Fruit fly (Drosophila melanogaster) whole organism, embryonic: ENCODE results near the gene CG13385.

Experiments
- Aef1 ChIP-seq: fragments of 200-800 bp; sonication (Bioruptor generic); IDR thresholded peaks from 3 replicates; pipeline ENCODE4 v1.3.6; 2022; ENCODE audit warnings: missing biosample characterization, missing genetic modification characterization
- Antp ChIP-seq: fragments of 200-800 bp; sonication (Bioruptor generic); optimal IDR thresholded peaks from 3 replicates; lab custom pipeline; 2016; ENCODE audit warnings: missing biosample characterization, missing genetic modification characterization
- Atf6 ChIP-seq: fragments of 200-800 bp; sonication (Bioruptor generic); IDR thresholded peaks from 2 replicates; pipeline ENCODE4 v1.3.6; 2022; ENCODE audit warnings: missing biosample characterization, missing genetic modification characterization
- Bdp1 ChIP-seq: fragments of 200-800 bp; sonication (Bioruptor generic); optimal IDR thresholded peaks from 3 replicates; lab custom pipeline; 2016; ENCODE audit warnings: missing biosample characterization, missing genetic modification characterization
- Blimp-1 ChIP-seq: fragments of 200-800 bp; sonication (Bioruptor generic); optimal IDR thresholded peaks from 3 replicates; lab custom pipeline; 2018; ENCODE audit warnings: missing biosample characterization, missing genetic modification characterization, mild to moderate bottlenecking, moderate library complexity, missing genetic modification reagents
- Bteb2 ChIP-seq: fragments of 200-800 bp; sonication (Bioruptor generic); optimal IDR thresholded peaks from 2 replicates; lab custom pipeline; 2016; ENCODE audit warnings: missing biosample characterization, missing genetic modification characterization
- C15 ChIP-seq: fragments of 200-800 bp; sonication (Bioruptor generic); IDR thresholded peaks from 3 replicates; pipeline ENCODE4 v1.3.6; 2022; ENCODE audit warnings: missing biosample characterization, missing genetic modification characterization
- CG12219 ChIP-seq: fragments of 200-800 bp; sonication (Bioruptor generic); optimal IDR thresholded peaks from 3 replicates; lab custom pipeline; 2018; ENCODE audit warnings: missing biosample characterization, mild to moderate bottlenecking, missing genetic modification characterization
- CG14860 ChIP-seq: fragments of 200-800 bp; sonication (Bioruptor generic); IDR thresholded peaks from 3 replicates; pipeline ENCODE4 v1.3.6; 2022; ENCODE audit warnings: missing biosample characterization, missing genetic modification characterization; ENCODE audit not compliant: partially characterized antibody
- CG14965 ChIP-seq: fragments of 200-800 bp; sonication (Bioruptor generic); optimal IDR thresholded peaks from 2 replicates; lab custom pipeline; 2016; ENCODE audit warnings: missing biosample characterization, missing genetic modification characterization, borderline replicate concordance
- CG18764 ChIP-seq: fragments of 200-800 bp; sonication (Bioruptor generic); optimal IDR thresholded peaks from 3 replicates; lab custom pipeline; 2016; ENCODE audit warnings: missing biosample characterization, missing genetic modification characterization
- CG34422 ChIP-seq: fragments of 200-800 bp; sonication (Bioruptor generic); IDR thresholded peaks from 3 replicates; pipeline ENCODE4 v1.3.6; 2022; ENCODE audit warnings: missing biosample characterization, missing genetic modification characterization
- CG3838 ChIP-seq: fragments of 200-800 bp; sonication (Bioruptor generic); optimal IDR thresholded peaks from 3 replicates; lab custom pipeline; 2016; ENCODE audit warnings: missing biosample characterization, missing genetic modification characterization
- CG6689 ChIP-seq: fragments of 200-800 bp; sonication (Bioruptor generic); IDR thresholded peaks from 2 replicates; pipeline ENCODE4 v1.3.6; 2022; ENCODE audit warnings: missing biosample characterization, missing genetic modification characterization
- CG6791 ChIP-seq: fragments of 200-800 bp; sonication (Bioruptor generic); IDR thresholded peaks from 3 replicates; pipeline ENCODE4 v1.3.6; 2022; ENCODE audit warnings: missing biosample characterization, missing genetic modification characterization; ENCODE audit not compliant: partially characterized antibody
- CG7963 ChIP-seq: fragments of 200-800 bp; sonication (Bioruptor generic); IDR thresholded peaks from 3 replicates; pipeline ENCODE4 v1.3.6; 2022; ENCODE audit warnings: missing biosample characterization, missing genetic modification characterization; ENCODE audit not compliant: partially characterized antibody
- CG8359 ChIP-seq: fragments of 200-800 bp; sonication (Bioruptor generic); optimal IDR thresholded peaks from 2 replicates; lab custom pipeline; 2017; ENCODE audit warnings: missing biosample characterization, mild to moderate bottlenecking, missing genetic modification characterization, borderline replicate concordance
- CkIIα-i1 ChIP-seq: fragments of 200-800 bp; sonication (Bioruptor generic); IDR thresholded peaks from 2 replicates; pipeline ENCODE4 v1.3.6; 2022; ENCODE audit warnings: missing biosample characterization, missing genetic modification characterization
- D19B ChIP-seq: fragments of 200-800 bp; sonication (Bioruptor generic); optimal IDR thresholded peaks from 2 replicates; lab custom pipeline; 2017; ENCODE audit warnings: missing biosample characterization, mild to moderate bottlenecking, missing genetic modification characterization
- Dip3 ChIP-seq: fragments of 200-800 bp; sonication (Bioruptor generic); optimal IDR thresholded peaks from 3 replicates; lab custom pipeline; 2016; ENCODE audit warnings: missing biosample characterization, missing genetic modification characterization
- Dref ChIP-seq: fragments of 200-800 bp; sonication (Bioruptor generic); IDR thresholded peaks from 2 replicates; pipeline ENCODE4 v1.3.6; 2022; ENCODE audit warnings: missing biosample characterization, missing genetic modification characterization
- ERR ChIP-seq: fragments of 200-800 bp; sonication (Bioruptor generic); optimal IDR thresholded peaks from 2 replicates; lab custom pipeline; 2016; ENCODE audit warnings: missing biosample characterization, missing genetic modification characterization
- H2.0 ChIP-seq: fragments of 200-800 bp; sonication (Bioruptor generic); IDR thresholded peaks from 2 replicates; pipeline ENCODE4 v1.3.6; 2022; ENCODE audit warnings: missing biosample characterization, missing genetic modification characterization
- HLH3B ChIP-seq: fragments of 200-800 bp; sonication (Bioruptor generic); IDR thresholded peaks from 2 replicates; pipeline ENCODE4 v1.3.6; 2022; ENCODE audit warnings: missing biosample characterization, missing genetic modification characterization
- HLH4C ChIP-seq: fragments of 200-800 bp; sonication (Bioruptor generic); IDR thresholded peaks from 3 replicates; pipeline ENCODE4 v1.3.6; 2022; ENCODE audit warnings: missing biosample characterization, missing genetic modification characterization; ENCODE audit not compliant: partially characterized antibody
- HLHmδ ChIP-seq: fragments of 200-800 bp; sonication (Bioruptor generic); optimal IDR thresholded peaks from 2 replicates; lab custom pipeline; 2018; ENCODE audit warnings: missing biosample characterization, mild to moderate bottlenecking, missing genetic modification characterization, moderate library complexity
- Lhr ChIP-seq: fragments of 200-800 bp; sonication (Bioruptor generic); optimal IDR thresholded peaks from 3 replicates; lab custom pipeline; 2017; ENCODE audit warnings: mild to moderate bottlenecking, missing biosample characterization, missing genetic modification reagents, missing genetic modification characterization
- MBD-R2 ChIP-seq: fragments of 200-800 bp; sonication (Bioruptor generic); IDR thresholded peaks from 2 replicates; pipeline ENCODE4 v1.3.6; 2022; ENCODE audit warnings: missing biosample characterization, missing genetic modification characterization
- Mes4 ChIP-seq: fragments of 200-800 bp; sonication (Bioruptor generic); optimal IDR thresholded peaks from 2 replicates; lab custom pipeline; 2016; ENCODE audit warnings: missing biosample characterization, missing genetic modification characterization
- Neu2 ChIP-seq: fragments of 200-800 bp; sonication (Bioruptor generic); optimal IDR thresholded peaks from 3 replicates; lab custom pipeline; 2016; ENCODE audit warnings: missing biosample characterization, missing genetic modification characterization, borderline replicate concordance
- Sin3A ChIP-seq: fragments of >200 bp; optimal IDR thresholded peaks from 2 replicates; lab custom pipeline; 2018
- Sry-β ChIP-seq: fragments of 200-800 bp; sonication (Bioruptor generic); optimal IDR thresholded peaks from 2 replicates; lab custom pipeline; 2018; ENCODE audit warnings: missing biosample characterization, mild to moderate bottlenecking, missing genetic modification characterization, moderate library complexity
- ato ChIP-seq: fragments of 200-800 bp; sonication (Bioruptor generic); IDR thresholded peaks from 2 replicates; pipeline ENCODE4 v1.3.6; 2022; ENCODE audit warnings: missing biosample characterization, missing genetic modification characterization; ENCODE audit not compliant: partially characterized antibody
- bigmax ChIP-seq: fragments of 200-800 bp; sonication (Bioruptor generic); optimal IDR thresholded peaks from 2 replicates; lab custom pipeline; 2018; ENCODE audit warnings: missing biosample characterization, mild to moderate bottlenecking, missing genetic modification characterization
- br ChIP-seq: fragments of >200 bp; optimal IDR thresholded peaks from 2 replicates; lab custom pipeline; 2017
- bsh ChIP-seq, 2 experiments: fragments of 200-800 bp; sonication (Bioruptor generic); optimal IDR thresholded peaks; 2 replicates each; lab custom pipeline; 2017 to 2018; ENCODE audit warnings: mild to moderate bottlenecking in 2 of 2, missing biosample characterization in 2 of 2, missing genetic modification characterization in 2 of 2, moderate library complexity in 1 of 2
- ci ChIP-seq: fragments of 200-800 bp; sonication (Bioruptor generic); IDR thresholded peaks from 3 replicates; pipeline ENCODE4 v1.3.6; 2022; ENCODE audit warnings: missing biosample characterization, missing genetic modification characterization
- crol ChIP-seq: fragments of 200-800 bp; sonication (Bioruptor generic); IDR thresholded peaks from 2 replicates; pipeline ENCODE4 v1.3.6; 2022; ENCODE audit warnings: missing biosample characterization, missing genetic modification characterization
- dan ChIP-seq: fragments of 200-800 bp; sonication (Bioruptor generic); IDR thresholded peaks from 2 replicates; pipeline ENCODE4 v1.3.6; 2022; ENCODE audit warnings: missing biosample characterization, missing genetic modification characterization
- danr ChIP-seq: fragments of 200-800 bp; sonication (Bioruptor generic); IDR thresholded peaks from 2 replicates; pipeline ENCODE4 v1.3.6; 2022; ENCODE audit warnings: missing biosample characterization, missing genetic modification characterization
- dmrt99B ChIP-seq: fragments of 200-800 bp; sonication (Bioruptor generic); optimal IDR thresholded peaks from 2 replicates; lab custom pipeline; 2018; ENCODE audit warnings: missing biosample characterization, mild to moderate bottlenecking, missing genetic modification characterization, moderate library complexity
- dysf ChIP-seq: fragments of 200-800 bp; sonication (Bioruptor generic); IDR thresholded peaks from 3 replicates; pipeline ENCODE4 v1.3.6; 2022; ENCODE audit warnings: missing biosample characterization, missing genetic modification characterization
- ind ChIP-seq: fragments of 200-800 bp; sonication (Bioruptor generic); optimal IDR thresholded peaks from 3 replicates; lab custom pipeline; 2016; ENCODE audit warnings: missing biosample characterization, missing genetic modification characterization
- luna ChIP-seq: fragments of 200-800 bp; sonication (Bioruptor generic); optimal IDR thresholded peaks from 2 replicates; lab custom pipeline; 2016; ENCODE audit warnings: missing biosample characterization, missing genetic modification characterization
- maf-S ChIP-seq: fragments of 200-800 bp; sonication (Bioruptor generic); optimal IDR thresholded peaks from 2 replicates; lab custom pipeline; 2016; ENCODE audit warnings: missing biosample characterization, missing genetic modification characterization
- pb ChIP-seq: fragments of 200-800 bp; sonication (Bioruptor generic); optimal IDR thresholded peaks from 3 replicates; lab custom pipeline; 2016; ENCODE audit warnings: missing biosample characterization, missing genetic modification characterization
- ro ChIP-seq: fragments of 200-800 bp; sonication (Bioruptor generic); IDR thresholded peaks from 2 replicates; pipeline ENCODE4 v1.3.6; 2022; ENCODE audit warnings: missing biosample characterization, missing genetic modification characterization
- run ChIP-seq: fragments of 200-800 bp; sonication (Bioruptor generic); optimal IDR thresholded peaks from 3 replicates; lab custom pipeline; 2018; ENCODE audit warnings: missing biosample characterization, mild to moderate bottlenecking, missing genetic modification characterization
- slou ChIP-seq: fragments of 200-800 bp; sonication (Bioruptor generic); optimal IDR thresholded peaks from 3 replicates; lab custom pipeline; 2016; ENCODE audit warnings: missing biosample characterization, missing genetic modification characterization

Gene CG13385

dm6 chr2L:8411530-8411929, 15.1 kb downstream of the CG13385 start, which contains the start of gene Naglu (continued):
- TF ChIP-seq HLHmδ (GFP tag; lab: Kevin White, UChicago), result peak; percentile 46
- TF ChIP-seq ato, result peak; percentile 46; the same call in 1 of the 2 replicates
- TF ChIP-seq ci (GFP tag; lab: Robert Waterston, UW), result no peak
- TF ChIP-seq Sry-β (GFP tag; lab: Kevin White, UChicago), result no peak
- TF ChIP-seq Blimp-1 (GFP tag; lab: Kevin White, UChicago), result peak; percentile 60
- peak in 1 of 2 experiments; percentile 12 for TF ChIP-seq bsh (GFP tag; optimal IDR thresholded peaks at IDR 0.05; lab: Kevin White, UChicago)
- TF ChIP-seq crol, result 0 out of 2 replicates have a peak, but pooled peaks have one; percentile 9
- no peak for TF ChIP-seq Neu2

- no peak for TF ChIP-seq HLH4C (GFP tag; lab: Robert Waterston, UW)
- TF ChIP-seq CG8359, result no peak
- TF ChIP-seq bigmax (GFP tag; lab: Kevin White, UChicago), result no peak
- no peak for TF ChIP-seq Atf6 (GFP tag; lab: Robert Waterston, UW)
- peak; percentile 58 for TF ChIP-seq MBD-R2 (GFP tag; lab: Robert Waterston, UW)
- TF ChIP-seq danr (GFP tag; lab: Robert Waterston, UW), result no peak
- TF ChIP-seq CG18764 (GFP tag; lab: Kevin White, UChicago), result no peak
- no peak for TF ChIP-seq ro
- no peak for TF ChIP-seq CG34422 (GFP tag; lab: Robert Waterston, UW)
- no peak for TF ChIP-seq luna (GFP tag; lab: Kevin White, UChicago)
- TF ChIP-seq maf-S, result no peak
- TF ChIP-seq Aef1, result no peak
- peak; percentile 46 for TF ChIP-seq Sin3A
- TF ChIP-seq HLH3B (GFP tag; lab: Robert Waterston, UW), result no peak
- TF ChIP-seq slou, result no peak
- no peak for TF ChIP-seq CG3838 (GFP tag; lab: Kevin White, UChicago)
- no peak for TF ChIP-seq CG14860
- no peak for TF ChIP-seq Antp (GFP tag; lab: Kevin White, UChicago)
- TF ChIP-seq CG12219 (GFP tag; lab: Kevin White, UChicago), result no peak
- TF ChIP-seq ind, result no peak
- TF ChIP-seq run (tag; lab: Kevin White, UChicago), result no peak
- no peak for TF ChIP-seq CG6791 (GFP tag; lab: Robert Waterston, UW)
- 0 out of 2 replicates have a peak, but pooled peaks have one; percentile 35 for TF ChIP-seq CG6689 (GFP tag; lab: Robert Waterston, UW)
- TF ChIP-seq Mes4 (GFP tag; lab: Kevin White, UChicago), result no peak
- no peak for TF ChIP-seq Bteb2 (GFP tag; lab: Kevin White, UChicago)
- no peak for TF ChIP-seq dysf (GFP tag; lab: Robert Waterston, UW)
- no peak for TF ChIP-seq ERR (GFP tag; lab: Kevin White, UChicago)
- TF ChIP-seq D19B (GFP tag; lab: Kevin White, UChicago), result no peak
- peak; percentile 8 for TF ChIP-seq Lhr
- no peak for TF ChIP-seq dmrt99B (tag; lab: Kevin White, UChicago)
- TF ChIP-seq Dip3, result no peak
- TF ChIP-seq Bdp1, result no peak
- no peak for TF ChIP-seq pb (GFP tag; lab: Kevin White, UChicago)
- no peak for TF ChIP-seq CG7963 (GFP tag; lab: Robert Waterston, UW)
- no peak for TF ChIP-seq CkIIα-i1
- TF ChIP-seq br (lab: Kevin White, UChicago), result no peak
- no peak for TF ChIP-seq H2.0 (GFP tag; lab: Robert Waterston, UW)
- no peak for TF ChIP-seq dan (GFP tag; lab: Robert Waterston, UW)
- TF ChIP-seq CG14965, result no peak
- 0 out of 2 replicates have a peak, but pooled peaks have one; percentile 20 for TF ChIP-seq Dref (GFP tag; lab: Robert Waterston, UW)
- no peak for TF ChIP-seq C15 (GFP tag; lab: Robert Waterston, UW)
Measured at dm6 chr2L:8414887-8415883, 18.7 kb downstream of the CG13385 start, which contains the start of the genes CG13398 and Akap200. TSS of gene CG13398 (minus strand) at chr2L:8415256. TSS of gene Akap200 (plus strand) at chr2L:8415690.
